Worm (Caenorhabditis elegans) whole organism, L4 larva: ENCODE measurements around the gene Y54G2A.13.

Source experiments
- F49E8.2 ChIP-seq: sonication (generic microtip); optimal IDR thresholded peaks from 2 replicates; lab custom pipeline; 2016; ENCODE audit warnings: missing compliant biosample characterization, mild to moderate bottlenecking, missing genetic modification characterization, borderline replicate concordance
- dmd-6 ChIP-seq: fragments of 200-800 bp; sonication (Bioruptor generic); IDR thresholded peaks from 2 replicates; pipeline ENCODE4 v1.3.6; 2022; ENCODE audit warnings: missing genetic modification reagents, missing genetic modification characterization, missing compliant biosample characterization
- dpl-1 ChIP-seq: fragments of 150-350 bp; optimal IDR thresholded peaks from 2 replicates; lab custom pipeline; 2014; ENCODE audit warnings: missing biosample characterization, missing genetic modification reagents, missing genetic modification characterization
- nhr-11 ChIP-seq: fragments of 150-350 bp; optimal IDR thresholded peaks from 2 replicates; lab custom pipeline; 2014; ENCODE audit warnings: missing biosample characterization, missing genetic modification characterization
- nhr-77 ChIP-seq: fragments of 150-350 bp; optimal IDR thresholded peaks from 2 replicates; lab custom pipeline; 2014; ENCODE audit warnings: missing biosample characterization, missing genetic modification characterization

ce11 chrIV:2799389-2799788 is 20.1 kb downstream of the Y54G2A.13 start, which contains the start of gene Y54G2A.10:
- no peak for TF ChIP-seq dpl-1 (GFP tag; lab: Kevin White, UChicago)
- no peak for TF ChIP-seq F49E8.2 (tag; lab: Kevin White, UChicago)
- TF ChIP-seq nhr-11: no peak
- TF ChIP-seq nhr-77 (tag; lab: Kevin White, UChicago): no peak
- TF ChIP-seq dmd-6 (GFP tag; lab: Robert Waterston, UW): no peak
